Worm (Caenorhabditis elegans): ENCODE results near the gene F59C12.4.
A peak's percentile ranks its signal among the peaks of the same experiment; 100 is the strongest.

Gene F59C12.4

DNA sequence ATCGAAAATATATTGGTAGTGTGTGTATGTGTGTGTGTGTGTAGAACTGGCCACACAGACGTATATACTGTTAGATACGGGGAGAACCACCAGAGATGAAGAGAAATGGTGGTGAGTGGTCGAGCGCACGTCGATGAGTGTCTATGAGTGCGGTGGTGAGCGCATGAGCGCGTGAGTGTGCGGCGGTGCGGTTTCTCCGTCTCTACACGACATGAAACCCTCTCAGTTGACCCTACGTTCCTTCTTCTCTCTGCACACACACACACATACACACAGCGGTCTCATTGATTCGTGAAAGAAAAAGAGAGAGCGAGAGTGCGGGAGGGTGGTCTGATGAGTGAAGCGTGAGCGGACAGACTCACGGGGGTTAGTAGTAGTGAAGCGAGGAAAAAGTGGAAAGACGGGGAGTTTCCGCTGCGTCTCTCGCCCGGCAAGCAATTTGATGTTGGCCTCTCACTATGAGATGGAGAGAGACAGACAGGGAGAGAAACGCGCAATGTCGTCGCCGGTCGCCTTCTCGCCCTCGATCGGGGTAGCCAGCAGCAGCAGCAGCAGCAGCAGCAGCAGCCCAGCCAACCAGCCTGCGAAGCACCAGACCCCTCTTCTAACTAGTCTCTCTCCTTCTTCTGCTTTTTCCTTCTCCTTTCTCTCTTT lies 10.0 kb upstream of the F59C12.4 start (continued):
- TF ChIP-seq ama-1 (optimal IDR thresholded peaks at IDR 0.05): peak; percentile 29
- TF ChIP-seq ama-1 (GFP tag; optimal IDR thresholded peaks at IDR 0.05): no peak
- TF ChIP-seq hrde-1 (tag; optimal IDR thresholded peaks at IDR 0.05; ENCODE audit: borderline replicate concordance): no peak
- TF ChIP-seq nhr-90 (tag; optimal IDR thresholded peaks at IDR 0.05): peak; percentile 92

- TF ChIP-seq F57A8.1 (GFP tag; optimal IDR thresholded peaks at IDR 0.05) (no peak), B0336.3 (GFP tag; IDR thresholded peaks at IDR 0.05) (no peak), him-1 (tag; optimal IDR thresholded peaks at IDR 0.05) (no peak), K11D2.4 (GFP tag; IDR thresholded peaks at IDR 0.05) (0 out of 2 replicates have a peak, but pooled peaks have one; percentile 29), F49E8.2 (tag; optimal IDR thresholded peaks at IDR 0.05; ENCODE audit: insufficient read depth) (no peak), hmg-1.2 (GFP tag; IDR thresholded peaks at IDR 0.05) (peak; percentile 42; the same call in 1 of the 2 replicates), atf-7 (tag; optimal IDR thresholded peaks at IDR 0.05) (no peak), F37B4.10 (GFP tag; IDR thresholded peaks at IDR 0.05) (no peak), ceh-91 (GFP tag; IDR thresholded peaks at IDR 0.05) (no peak), let-526 (GFP tag; IDR thresholded peaks at IDR 0.05) (no peak), cebp-1 (GFP tag; IDR thresholded peaks at IDR 0.05) (no peak), cebp-1 (tag; optimal IDR thresholded peaks at IDR 0.05) (peak; percentile 3), sea-2 (GFP tag; IDR thresholded peaks at IDR 0.05) (no peak), T26A5.8 (tag; optimal IDR thresholded peaks at IDR 0.05) (no peak), zfh-2 (GFP tag; conservative IDR thresholded peaks at IDR 0.05) (peak; percentile 59), hmg-20 (GFP tag; IDR thresholded peaks at IDR 0.05) (no peak), tlf-1 (GFP tag; optimal IDR thresholded peaks at IDR 0.05) (no peak), dpl-1 (GFP tag; optimal IDR thresholded peaks at IDR 0.05) (no peak), mcd-1 (GFP tag; IDR thresholded peaks at IDR 0.05) (no peak), bed-1 (GFP tag; IDR thresholded peaks at IDR 0.05) (no peak), Y53F4B.3 (GFP tag; IDR thresholded peaks at IDR 0.05) (no peak), die-1 (tag; optimal IDR thresholded peaks at IDR 0.05) (no peak), chd-7 (tag; optimal IDR thresholded peaks at IDR 0.05) (no peak), ceh-100 (GFP tag; IDR thresholded peaks at IDR 0.05) (no peak), snpc-4 (GFP tag; optimal IDR thresholded peaks at IDR 0.05) (no peak), snpc-4 (tag; optimal IDR thresholded peaks at IDR 0.05) (no peak), egl-44 (GFP tag; IDR thresholded peaks at IDR 0.05) (no peak)
These were observed 9.1 kb upstream of the F59C12.4 start for ce11 chrX:16611333-16612043.

DNA sequence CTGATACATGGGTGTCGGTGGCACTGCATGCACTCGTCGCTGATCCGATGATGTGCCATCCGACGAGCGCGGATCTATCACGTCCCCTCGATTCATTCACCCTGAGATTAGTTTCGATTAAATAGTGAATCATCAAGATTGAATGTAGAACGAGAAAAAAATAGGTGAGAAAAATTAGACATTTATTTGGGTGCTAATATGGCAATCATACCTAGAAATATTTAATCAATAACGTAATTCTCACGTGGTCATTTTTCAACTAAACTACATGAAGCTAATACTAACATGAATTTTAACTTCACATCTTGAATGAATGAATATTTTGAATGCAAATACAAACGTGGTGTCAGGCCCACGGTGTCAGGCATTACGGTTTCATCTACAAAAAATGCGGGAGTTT lies 7.0 kb upstream of the F59C12.4 start, which contains the start of gene F59C12.3:
TSS of gene F59C12.3 (minus strand) at position 101 of the 400 bp plus-strand sequence.
- no peak for TF ChIP-seq zfh-2 (GFP tag; conservative IDR thresholded peaks at IDR 0.05)
- TF ChIP-seq snpc-3.4 (tag; optimal IDR thresholded peaks at IDR 0.05): no peak
- no peak for TF ChIP-seq nfya-1 (tag; optimal IDR thresholded peaks at IDR 0.05; ENCODE audit: borderline replicate concordance, insufficient read depth)
- no peak for TF ChIP-seq ceh-100 (GFP tag; IDR thresholded peaks at IDR 0.05)
- TF ChIP-seq T07F8.4 (tag; optimal IDR thresholded peaks at IDR 0.05): no peak
- no peak for TF ChIP-seq madf-6 (GFP tag; IDR thresholded peaks at IDR 0.05)
- TF ChIP-seq C17E4.6 (GFP tag; IDR thresholded peaks at IDR 0.05): no peak
- TF ChIP-seq dpl-1 (GFP tag; optimal IDR thresholded peaks at IDR 0.05): no peak
- TF ChIP-seq hmg-20 (GFP tag; IDR thresholded peaks at IDR 0.05): no peak
- TF ChIP-seq ztf-28 (GFP tag; IDR thresholded peaks at IDR 0.05): no peak
- no peak for TF ChIP-seq B0019.2 (GFP tag; conservative IDR thresholded peaks at IDR 0.05)
- no peak for TF ChIP-seq mel-28 (tag; optimal IDR thresholded peaks at IDR 0.05; ENCODE audit: borderline replicate concordance)
- no peak for TF ChIP-seq ceh-40 (GFP tag; IDR thresholded peaks at IDR 0.05)
- TF ChIP-seq lag-1 (GFP tag; IDR thresholded peaks at IDR 0.05): no peak
- TF ChIP-seq cebp-1 (GFP tag; IDR thresholded peaks at IDR 0.05): no peak
- TF ChIP-seq cebp-1 (tag; optimal IDR thresholded peaks at IDR 0.05): no peak
- TF ChIP-seq C06A6.2 (GFP tag; conservative IDR thresholded peaks at IDR 0.05): no peak
